Worm (Caenorhabditis elegans): ENCODE results near the gene npp-3.

Gene npp-3

ce11 chrII:11823566-11824308, 50.9 kb downstream of the npp-3 start, which contains the start of gene Y6D1A.1:
TSS of gene Y6D1A.1 (minus strand) at chrII:11823616.
- TF ChIP-seq elt-1 (tag; optimal IDR thresholded peaks at IDR 0.05) (no peak), ztf-4 (tag; optimal IDR thresholded peaks at IDR 0.05) (no peak), nhr-25 (tag; optimal IDR thresholded peaks at IDR 0.05) (no peak), nfya-1 (tag; optimal IDR thresholded peaks at IDR 0.05; ENCODE audit: insufficient read depth) (no peak), egl-27 (tag; optimal IDR thresholded peaks at IDR 0.05) (no peak), ztf-11 (tag; optimal IDR thresholded peaks at IDR 0.05) (no peak), R02D3.7 (tag; optimal IDR thresholded peaks at IDR 0.05) (no peak), zag-1 (tag; optimal IDR thresholded peaks at IDR 0.05) (no peak)

- TF ChIP-seq nhr-25 (tag; optimal IDR thresholded peaks at IDR 0.05) (peak; percentile 33), fos-1 (tag; optimal IDR thresholded peaks at IDR 0.05) (no peak)
These were observed 54.8 kb downstream of the npp-3 start, which contains the start of gene Y6D1A.2 for ce11 chrII:11819824-11820223. TSS of gene Y6D1A.2 (minus strand) at chrII:11819924.

- TF ChIP-seq egl-5 (tag; optimal IDR thresholded peaks at IDR 0.05) (no peak), eor-1 (tag; optimal IDR thresholded peaks at IDR 0.05) (no peak), aly-2 (tag; optimal IDR thresholded peaks at IDR 0.05) (no peak), lin-15B (tag; optimal IDR thresholded peaks at IDR 0.05) (no peak), fos-1 (tag; optimal IDR thresholded peaks at IDR 0.05) (no peak), fkh-2 (tag; optimal IDR thresholded peaks at IDR 0.05) (no peak), nhr-76 (tag; optimal IDR thresholded peaks at IDR 0.05) (no peak), nhr-11 (tag; optimal IDR thresholded peaks at IDR 0.05) (no peak), nhr-25 (tag; optimal IDR thresholded peaks at IDR 0.05) (no peak), snpc-4 (tag; optimal IDR thresholded peaks at IDR 0.05) (no peak), tbx-2 (tag; optimal IDR thresholded peaks at IDR 0.05) (no peak), lsy-12 (tag; optimal IDR thresholded peaks at IDR 0.05) (no peak)
These were observed 58.1 kb downstream of the npp-3 start, which contains the start of gene pap-3 for ce11 chrII:11816475-11816874. TSS of gene pap-3 (minus strand) at chrII:11816575.

- TF ChIP-seq nhr-23 (tag; optimal IDR thresholded peaks at IDR 0.05), result no peak
- TF ChIP-seq fos-1 (tag; optimal IDR thresholded peaks at IDR 0.05), result no peak
- no peak for TF ChIP-seq ztf-4 (tag; optimal IDR thresholded peaks at IDR 0.05)
- no peak for TF ChIP-seq sea-2 (GFP tag; optimal IDR thresholded peaks at IDR 0.05)
- no peak for TF ChIP-seq nhr-237 (tag; optimal IDR thresholded peaks at IDR 0.05)
- no peak for TF ChIP-seq nhr-76 (tag; optimal IDR thresholded peaks at IDR 0.05)
- no peak for TF ChIP-seq ZK546.5 (tag; optimal IDR thresholded peaks at IDR 0.05)
- no peak for TF ChIP-seq snpc-4 (tag; optimal IDR thresholded peaks at IDR 0.05)
- TF ChIP-seq ceh-16 (tag; optimal IDR thresholded peaks at IDR 0.05), result no peak
- no peak for TF ChIP-seq jun-1 (tag; optimal IDR thresholded peaks at IDR 0.05)
- TF ChIP-seq nhr-25 (tag; optimal IDR thresholded peaks at IDR 0.05), result no peak
- TF ChIP-seq lin-15B (tag; optimal IDR thresholded peaks at IDR 0.05), result no peak
- TF ChIP-seq eor-1 (tag; optimal IDR thresholded peaks at IDR 0.05), result no peak
- TF ChIP-seq nhr-77 (tag; optimal IDR thresholded peaks at IDR 0.05), result no peak
- no peak for TF ChIP-seq elt-3 (tag; optimal IDR thresholded peaks at IDR 0.05)
- no peak for TF ChIP-seq ceh-28 (tag; optimal IDR thresholded peaks at IDR 0.05)
- no peak for TF ChIP-seq daf-12 (tag; optimal IDR thresholded peaks at IDR 0.05)
- TF ChIP-seq lsy-12 (tag; optimal IDR thresholded peaks at IDR 0.05), result no peak
- no peak for TF ChIP-seq nfya-1 (tag; optimal IDR thresholded peaks at IDR 0.05; ENCODE audit: insufficient read depth)
These were observed 58.6 kb downstream of the npp-3 start for ce11 chrII:11816014-11816413.

Measured in whole organism, L3 larva.